Worm (Caenorhabditis elegans): ENCODE data around the gene F31E8.4.
"Not testable (repeated sequence)": the region's sequence is repeated elsewhere in the genome, so short reads cannot be mapped to it uniquely, and the experiment has no call there.

F31E8.4 gene

ce11 chrII:6801262-6801661, 1.3 kb upstream of the F31E8.4 start:
- TF ChIP-seq unc-62 (GFP tag; optimal IDR thresholded peaks at IDR 0.05 in 1 of 2) (peak in 1 of 2 experiments; percentile 70), unc-62 (tag; optimal IDR thresholded peaks at IDR 0.05) (no peak), daf-8 (GFP tag; IDR thresholded peaks at IDR 0.05) (no peak)

- TF ChIP-seq T26A8.4 (GFP tag; IDR thresholded peaks at IDR 0.05) (peak; percentile 28; the same call in 1 of the 2 replicates), pha-4 (GFP tag; IDR thresholded peaks at IDR 0.05) (0 out of 2 replicates have a peak, but pooled peaks have one; percentile 22), vab-7 (GFP tag; IDR thresholded peaks at IDR 0.05) (peak; percentile 59), ctbp-1 (GFP tag; IDR thresholded peaks at IDR 0.05) (peak; percentile 40; the same call in 1 of the 2 replicates), dmd-6 (GFP tag; IDR thresholded peaks at IDR 0.05) (0 out of 2 replicates have a peak, but pooled peaks have one; percentile 8), dmd-8 (GFP tag; IDR thresholded peaks at IDR 0.05) (0 out of 2 replicates have a peak, but pooled peaks have one; percentile 37)
- TF ChIP-seq pha-4 (tag; optimal IDR thresholded peaks at IDR 0.05): not testable (repeated sequence)
These were observed 2.0 kb downstream of the F31E8.4 start for ce11 chrII:6797771-6798440.

ce11 chrII:6791891-6792290, 8.1 kb downstream of the F31E8.4 start, which contains the start of gene T13C2.2:
T13C2.2 (plus strand) TSS chrII:6792191.
- TF ChIP-seq aly-2 (tag; optimal IDR thresholded peaks at IDR 0.05): no peak
- no peak for TF ChIP-seq ztf-11 (tag; optimal IDR thresholded peaks at IDR 0.05)
- TF ChIP-seq lin-29 (GFP tag; IDR thresholded peaks at IDR 0.05): no peak
- no peak for TF ChIP-seq dmd-9 (GFP tag; IDR thresholded peaks at IDR 0.05)
- no peak for TF ChIP-seq ceh-44 (GFP tag; IDR thresholded peaks at IDR 0.05)
- no peak for TF ChIP-seq set-16 (GFP tag; IDR thresholded peaks at IDR 0.05)

ce11 chrII:6788672-6789298, 11.2 kb downstream of the F31E8.4 start, which contains the start of gene T13C2.3:
T13C2.3 (plus strand) TSS chrII:6789248.
- TF ChIP-seq mdt-29 (GFP tag; IDR thresholded peaks at IDR 0.05): no peak
- TF ChIP-seq aha-1 (tag): peak; percentile 8

- no peak for TF ChIP-seq lin-13 (GFP tag; optimal IDR thresholded peaks at IDR 0.05)
- no peak for TF ChIP-seq fos-1 (tag; optimal IDR thresholded peaks at IDR 0.05)
- no peak for TF ChIP-seq lin-15B (tag; optimal IDR thresholded peaks at IDR 0.05)
- no peak for TF ChIP-seq ztf-7 (tag; optimal IDR thresholded peaks at IDR 0.05)
- TF ChIP-seq Y5F2A.4 (GFP tag; optimal IDR thresholded peaks at IDR 0.05): no peak
- TF ChIP-seq madf-5 (GFP tag; IDR thresholded peaks at IDR 0.05): no peak
These were observed 16.6 kb downstream of the F31E8.4 start, which contains the start of gene gldi-2 for ce11 chrII:6783377-6783829. gldi-2 (plus strand) TSS chrII:6783427.

- peak; percentile 49 for TF ChIP-seq T20F7.1 (GFP tag; optimal IDR thresholded peaks at IDR 0.05)
- 0 out of 2 replicates have a peak, but pooled peaks have one; percentile 50 for TF ChIP-seq T26A8.4 (GFP tag; IDR thresholded peaks at IDR 0.05)
- peak; percentile 68 for TF ChIP-seq hmg-1.1 (GFP tag; IDR thresholded peaks at IDR 0.05)
- TF ChIP-seq nhr-76 (tag; optimal IDR thresholded peaks at IDR 0.05): no peak
- no peak for TF ChIP-seq ZK546.5 (tag; optimal IDR thresholded peaks at IDR 0.05)
- peak; percentile 44 for TF ChIP-seq dmd-6 (GFP tag; IDR thresholded peaks at IDR 0.05)
- peak; percentile 40 for TF ChIP-seq lin-13 (GFP tag; optimal IDR thresholded peaks at IDR 0.05)
- peak; percentile 34 for TF ChIP-seq ceh-28 (tag; optimal IDR thresholded peaks at IDR 0.05)
- no peak for TF ChIP-seq gei-8 (GFP tag; optimal IDR thresholded peaks at IDR 0.05)
- TF ChIP-seq skn-1 (tag; optimal IDR thresholded peaks at IDR 0.05): no peak
- no peak for TF ChIP-seq unc-130 (GFP tag; optimal IDR thresholded peaks at IDR 0.05)
- TF ChIP-seq hlh-30 (tag; optimal IDR thresholded peaks at IDR 0.05; ENCODE audit: insufficient read depth): peak; percentile 95
- peak; percentile 77 for TF ChIP-seq ceh-20 (GFP tag; IDR thresholded peaks at IDR 0.05)
- peak; percentile 68 for TF ChIP-seq mep-1 (tag; optimal IDR thresholded peaks at IDR 0.05)
- TF ChIP-seq tra-1 (GFP tag; IDR thresholded peaks at IDR 0.05): 0 out of 2 replicates have a peak, but pooled peaks have one; percentile 33
- peak; percentile 77; the same call in 1 of the 2 replicates for TF ChIP-seq D1046.2 (GFP tag; IDR thresholded peaks at IDR 0.05)
- TF ChIP-seq nhr-237 (tag; optimal IDR thresholded peaks at IDR 0.05): no peak
- no peak for TF ChIP-seq pha-4 (GFP tag; IDR thresholded peaks at IDR 0.05)
- peak; percentile 50 for TF ChIP-seq pha-4 (tag; optimal IDR thresholded peaks at IDR 0.05)
- no peak for TF ChIP-seq zip-11 (GFP tag; IDR thresholded peaks at IDR 0.05)
- TF ChIP-seq cey-2 (tag; optimal IDR thresholded peaks at IDR 0.05; ENCODE audit: borderline replicate concordance, insufficient read depth): no peak
These were observed 17.2 kb downstream of the F31E8.4 start for ce11 chrII:6782738-6783163.

Data from whole organism, L4 larva.